Worm (Caenorhabditis elegans): ENCODE measurements around the gene Y46C8AL.11.
"Not testable (repeated sequence)": the region's sequence is repeated elsewhere in the genome, so short reads cannot be mapped to it uniquely, and the experiment has no call there.

Y46C8AL.11 gene

ce11 chrIV:3902955-3903354 is 40.1 kb upstream of the Y46C8AL.11 start, which contains the start of gene F56D6.6:
TSS of gene F56D6.6 (plus strand) at chrIV:3903255.
- TF ChIP-seq ZK546.5 (tag; optimal IDR thresholded peaks at IDR 0.05) = no peak
- TF ChIP-seq nhr-23 (tag; optimal IDR thresholded peaks at IDR 0.05) = no peak
- no peak for TF ChIP-seq dmd-4 (tag; optimal IDR thresholded peaks at IDR 0.05)

DNA sequence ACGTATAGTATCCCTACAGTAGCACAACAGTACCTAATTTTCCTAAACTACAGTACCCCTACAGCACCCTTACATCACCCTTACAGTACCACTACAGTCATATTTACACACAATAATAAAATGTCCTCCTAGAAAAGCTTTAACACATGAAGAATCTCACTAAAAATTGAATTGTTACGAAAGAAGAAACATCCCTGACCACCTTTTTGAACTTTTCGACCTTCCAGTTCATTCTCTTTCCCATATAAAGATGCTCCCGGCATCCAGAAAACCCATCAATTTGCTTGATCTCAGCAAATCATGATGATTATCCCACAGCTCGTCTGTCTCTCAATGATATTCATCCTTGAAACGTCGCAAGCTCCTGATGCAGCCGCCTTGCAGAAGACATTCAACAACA is 38.5 kb upstream of the Y46C8AL.11 start, which contains the start of gene F56D6.21:
F56D6.21 (plus strand) TSS at position 301 of the 400 bp plus-strand sequence.
- TF ChIP-seq egl-27 (tag; optimal IDR thresholded peaks at IDR 0.05) (no peak), R02D3.7 (tag; optimal IDR thresholded peaks at IDR 0.05) (no peak), nhr-10 (tag; optimal IDR thresholded peaks at IDR 0.05) (no peak), snpc-4 (tag; optimal IDR thresholded peaks at IDR 0.05) (no peak), fos-1 (tag; optimal IDR thresholded peaks at IDR 0.05) (no peak), sem-4 (tag; optimal IDR thresholded peaks at IDR 0.05) (no peak), nhr-6 (tag; optimal IDR thresholded peaks at IDR 0.05) (no peak), unc-55 (GFP tag; optimal IDR thresholded peaks at IDR 0.05) (no peak), nhr-23 (tag; optimal IDR thresholded peaks at IDR 0.05) (no peak), ztf-1 (GFP tag; conservative IDR thresholded peaks at IDR 0.05) (no peak)

DNA sequence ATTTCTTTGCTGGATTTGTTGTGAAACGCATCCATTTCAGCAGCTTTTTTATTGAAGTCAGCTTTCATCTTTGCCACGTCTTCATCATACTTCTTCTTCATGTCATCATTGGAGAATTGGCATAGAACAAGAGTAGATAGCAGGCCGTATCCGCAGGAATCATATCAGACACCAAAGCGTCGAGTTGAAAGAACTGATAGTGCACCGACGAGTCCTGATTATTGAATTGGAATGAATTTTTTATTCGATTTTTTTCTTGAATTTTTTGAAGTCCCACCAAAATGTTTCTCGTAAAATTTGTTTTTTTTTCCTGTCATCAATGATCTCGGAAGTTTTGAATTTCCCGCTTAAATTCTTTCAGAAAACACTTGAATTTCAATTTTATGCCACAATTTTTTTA is 36.7 kb upstream of the Y46C8AL.11 start, which contains the start of gene F56D6.11:
F56D6.11 (minus strand) TSS at position 101 of the 400 bp plus-strand sequence.
- TF ChIP-seq unc-55 (GFP tag; optimal IDR thresholded peaks at IDR 0.05) = no peak
- TF ChIP-seq alr-1 (tag; optimal IDR thresholded peaks at IDR 0.05) = no peak
- TF ChIP-seq C34F6.9 (tag; optimal IDR thresholded peaks at IDR 0.05) = no peak
- TF ChIP-seq lsy-2 (tag; optimal IDR thresholded peaks at IDR 0.05) = no peak
- TF ChIP-seq lin-39 (tag; optimal IDR thresholded peaks at IDR 0.05) = no peak
- TF ChIP-seq nhr-237 (tag; optimal IDR thresholded peaks at IDR 0.05) = no peak
- TF ChIP-seq egl-27 (tag; optimal IDR thresholded peaks at IDR 0.05) = no peak
- TF ChIP-seq unc-62 (GFP tag; optimal IDR thresholded peaks at IDR 0.05) = no peak
- no peak for TF ChIP-seq crh-2 (tag; optimal IDR thresholded peaks at IDR 0.05)
- no peak for TF ChIP-seq ceh-82 (tag; optimal IDR thresholded peaks at IDR 0.05)
- TF ChIP-seq peb-1 (tag; optimal IDR thresholded peaks at IDR 0.05) = no peak
- TF ChIP-seq skn-1 (tag; optimal IDR thresholded peaks at IDR 0.05) = no peak
- TF ChIP-seq Y55F3AM.14 (GFP tag; optimal IDR thresholded peaks at IDR 0.05) = no peak
- TF ChIP-seq R02D3.7 (tag; optimal IDR thresholded peaks at IDR 0.05) = no peak
- TF ChIP-seq lin-11 (tag; optimal IDR thresholded peaks at IDR 0.05) = no peak
- TF ChIP-seq nhr-23 (tag; optimal IDR thresholded peaks at IDR 0.05) = no peak

DNA sequence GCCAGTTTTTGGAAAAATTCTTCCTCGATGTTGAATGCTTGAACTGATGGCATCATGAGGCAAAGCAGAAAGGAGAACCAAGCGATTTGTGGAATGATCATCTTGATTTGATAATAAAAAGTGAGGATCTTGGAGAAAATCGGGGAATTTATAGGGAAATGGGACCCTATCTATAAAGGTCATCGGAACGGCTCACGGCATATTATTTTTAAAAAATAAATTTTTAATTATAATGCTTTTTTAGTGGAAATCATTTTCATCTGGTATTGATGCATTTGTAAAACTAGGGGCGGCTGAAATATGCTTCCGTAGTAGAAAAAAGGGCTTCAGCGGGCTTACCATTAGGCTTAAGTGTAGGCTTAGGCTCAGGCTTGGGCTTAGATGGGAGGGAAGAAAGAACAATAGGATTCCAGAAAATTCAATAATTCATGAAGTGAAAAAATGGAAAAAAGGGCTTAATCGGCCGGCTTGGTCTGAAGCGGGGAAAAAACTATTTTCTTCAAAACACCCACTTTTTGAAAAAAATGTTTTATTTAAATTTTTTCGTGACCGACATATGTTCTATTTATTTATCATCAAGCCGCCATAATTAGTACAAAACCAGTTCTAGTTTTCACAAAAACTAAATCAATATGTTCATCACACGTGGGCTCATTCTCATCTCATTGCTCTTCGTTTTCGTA is 35.5 kb upstream of the Y46C8AL.11 start, which contains the start of the genes F56D6.22 and F56D6.12:
F56D6.22 (minus strand) TSS at position 101 of the 683 bp plus-strand sequence.
F56D6.12 (plus strand) TSS at position 633 of the 683 bp plus-strand sequence.
- TF ChIP-seq C34F6.9 (tag; optimal IDR thresholded peaks at IDR 0.05) = no peak
- no peak for TF ChIP-seq gmeb-1 (tag; optimal IDR thresholded peaks at IDR 0.05)
- no peak for TF ChIP-seq peb-1 (tag; optimal IDR thresholded peaks at IDR 0.05)
- TF ChIP-seq elt-1 (tag; optimal IDR thresholded peaks at IDR 0.05) = no peak
- TF ChIP-seq crh-2 (tag; optimal IDR thresholded peaks at IDR 0.05) = no peak
- no peak for TF ChIP-seq skn-1 (tag; optimal IDR thresholded peaks at IDR 0.05)
- TF ChIP-seq lin-13 (GFP tag; optimal IDR thresholded peaks at IDR 0.05) = no peak

ce11 chrIV:3909114-3909513 is 34.0 kb upstream of the Y46C8AL.11 start, which contains the start of gene F56D6.13:
TSS of gene F56D6.13 (plus strand) at chrIV:3909414.
- TF ChIP-seq alr-1 (tag; optimal IDR thresholded peaks at IDR 0.05) = no peak
- TF ChIP-seq sem-4 (tag; optimal IDR thresholded peaks at IDR 0.05) = no peak
- TF ChIP-seq nhr-6 (tag; optimal IDR thresholded peaks at IDR 0.05) = no peak
- TF ChIP-seq nhr-23 (tag; optimal IDR thresholded peaks at IDR 0.05) = no peak
- TF ChIP-seq ceh-82 (tag; optimal IDR thresholded peaks at IDR 0.05) = no peak

DNA sequence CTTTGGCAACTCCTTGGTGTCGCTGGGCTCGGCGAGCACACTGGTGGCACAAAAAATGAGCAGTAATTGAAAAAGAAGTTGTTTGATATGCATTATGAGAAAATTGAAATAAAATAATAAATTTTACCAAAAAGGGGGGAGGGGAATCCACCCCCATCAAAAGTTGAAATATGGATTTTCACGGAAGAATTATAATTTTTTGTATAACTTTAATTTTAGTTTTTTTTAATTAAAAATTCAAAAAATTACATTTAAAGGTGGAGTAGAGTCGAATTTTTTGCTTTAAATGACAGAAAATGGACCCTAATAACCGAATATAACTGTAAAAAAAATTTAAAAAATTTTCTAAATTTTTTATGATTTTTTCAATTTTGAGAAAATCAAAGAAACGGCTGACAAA is 31.3 kb upstream of the Y46C8AL.11 start, which contains the start of gene F56D6.18:
F56D6.18 (minus strand) TSS at position 101 of the 400 bp plus-strand sequence.
- TF ChIP-seq nhr-21 (tag; optimal IDR thresholded peaks at IDR 0.05); nhr-129 (tag; optimal IDR thresholded peaks at IDR 0.05); sma-3 (GFP tag; optimal IDR thresholded peaks at IDR 0.05): not testable (repeated sequence)
